Fruit fly (Drosophila melanogaster): ENCODE data around the gene CG12986.

Gene CG12986

DNA sequence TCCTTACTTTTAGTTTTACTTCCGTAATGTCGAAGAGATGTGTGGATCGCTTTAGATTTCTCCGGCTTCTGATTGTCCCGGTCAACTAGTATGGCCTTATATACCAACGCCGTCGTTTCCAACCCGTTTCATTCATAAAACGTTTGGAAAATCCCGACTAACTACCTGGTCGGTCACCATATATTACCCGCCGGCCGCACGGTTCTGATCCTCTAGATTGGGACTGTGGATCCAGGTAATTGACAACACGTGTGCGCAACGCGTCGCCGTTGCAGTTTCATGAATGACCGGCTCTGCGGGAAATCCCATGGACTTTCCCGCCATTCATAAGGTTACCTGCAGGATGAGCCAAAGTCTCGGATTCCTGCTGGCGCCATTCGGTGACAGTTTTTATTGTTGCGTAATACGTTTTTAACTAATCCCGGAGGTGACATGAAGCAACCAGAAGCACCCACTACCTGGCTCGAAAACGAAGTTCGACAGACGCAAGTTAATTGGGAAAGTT is at the start of gene CG12986:
Gene CG12986 (minus strand): TSS at position 51 of the 505 bp plus-strand sequence.
- TF ChIP-seq CG32121 (GFP tag; IDR thresholded peaks at IDR 0.05) (no peak), D1 (tag; optimal IDR thresholded peaks at IDR 0.05) (no peak), CG13204 (GFP tag; optimal IDR thresholded peaks at IDR 0.05) (no peak), CG8159 (tag; optimal IDR thresholded peaks at IDR 0.05) (no peak)

DNA sequence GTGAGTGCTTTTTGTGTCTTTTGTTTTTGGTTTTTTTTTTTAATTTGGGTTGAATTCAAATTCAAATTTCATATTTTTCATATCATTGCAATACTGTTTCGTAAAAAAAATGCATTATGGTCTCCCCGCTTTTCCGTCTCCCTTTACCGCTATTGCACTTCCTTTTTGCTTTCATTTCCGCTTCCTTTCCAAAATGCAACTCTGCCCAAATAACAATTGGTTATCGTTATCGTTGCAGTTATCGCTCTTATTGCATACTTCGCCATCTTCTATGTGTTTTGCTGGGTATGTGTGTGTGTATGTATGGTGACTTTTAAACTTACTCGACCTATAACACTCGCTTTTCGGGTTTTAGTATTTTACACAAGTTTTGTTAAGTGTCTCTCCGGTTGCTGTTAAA is 45.6 kb upstream of the CG12986 start:
- TF ChIP-seq D1 (tag; optimal IDR thresholded peaks at IDR 0.05) (no peak), CG17806 (tag; optimal IDR thresholded peaks at IDR 0.05) (no peak), CG34367 (tag; optimal IDR thresholded peaks at IDR 0.05) (no peak), CG8159 (tag; optimal IDR thresholded peaks at IDR 0.05) (no peak), CG15710 (tag; optimal IDR thresholded peaks at IDR 0.05) (no peak), CG14655 (GFP tag; optimal IDR thresholded peaks at IDR 0.05) (no peak), Pif1B (GFP tag; optimal IDR thresholded peaks at IDR 0.05) (no peak), CG12605 (GFP tag; IDR thresholded peaks at IDR 0.05) (no peak), Ets98B (GFP tag; IDR thresholded peaks at IDR 0.05) (no peak), CG8301 (tag; optimal IDR thresholded peaks at IDR 0.05) (no peak), CG10348 (GFP tag; IDR thresholded peaks at IDR 0.05) (no peak), EcR (GFP tag; optimal IDR thresholded peaks at IDR 0.05) (no peak), CG4496 (GFP tag; IDR thresholded peaks at IDR 0.05) (no peak), rn (GFP tag; IDR thresholded peaks at IDR 0.05) (no peak), Pif1A (GFP tag; optimal IDR thresholded peaks at IDR 0.05) (no peak), CG9948 (tag; optimal IDR thresholded peaks at IDR 0.05) (no peak), CG13204 (GFP tag; optimal IDR thresholded peaks at IDR 0.05) (no peak), fd96Ca (GFP tag; IDR thresholded peaks at IDR 0.05) (no peak), CG32121 (GFP tag; IDR thresholded peaks at IDR 0.05) (no peak), Snoo (tag; optimal IDR thresholded peaks at IDR 0.05) (no peak)

DNA sequence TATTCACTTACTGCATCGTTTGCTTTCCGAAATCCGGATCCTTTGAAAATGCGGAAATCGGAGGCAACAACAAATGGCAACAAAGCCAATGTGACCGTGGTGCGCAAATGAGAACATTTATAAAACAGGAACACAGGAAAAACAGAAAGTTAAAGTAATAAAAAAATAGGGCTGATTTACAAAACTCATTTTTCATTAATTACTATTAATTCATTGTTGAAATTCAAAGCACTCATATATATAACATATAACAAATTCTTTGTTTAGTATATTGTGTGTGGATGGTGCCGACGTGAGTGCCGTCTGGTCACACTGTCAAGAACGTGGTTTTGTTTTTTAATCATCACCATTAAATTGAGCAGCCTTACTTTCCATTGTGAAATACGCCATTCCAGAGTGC is 41.2 kb upstream of the CG12986 start, which contains the start of the genes Arp8 and CG6769:
Gene Arp8 (minus strand): TSS at position 90 of the 400 bp plus-strand sequence.
Gene CG6769 (plus strand): TSS at position 292 of the 400 bp plus-strand sequence.
- TF ChIP-seq CG14655 (GFP tag; optimal IDR thresholded peaks at IDR 0.05): no peak
- TF ChIP-seq CG15710 (tag; optimal IDR thresholded peaks at IDR 0.05): no peak
- no peak for TF ChIP-seq Snoo (tag; optimal IDR thresholded peaks at IDR 0.05)
- TF ChIP-seq Ets98B (GFP tag; IDR thresholded peaks at IDR 0.05): no peak
- no peak for TF ChIP-seq D1 (tag; optimal IDR thresholded peaks at IDR 0.05)
- no peak for TF ChIP-seq CG34367 (tag; optimal IDR thresholded peaks at IDR 0.05)
- TF ChIP-seq CG10348 (GFP tag; IDR thresholded peaks at IDR 0.05): no peak
- TF ChIP-seq CG12605 (GFP tag; IDR thresholded peaks at IDR 0.05): no peak
- no peak for TF ChIP-seq CG8301 (tag; optimal IDR thresholded peaks at IDR 0.05)
- TF ChIP-seq CG17806 (tag; optimal IDR thresholded peaks at IDR 0.05): no peak
- TF ChIP-seq rn (GFP tag; IDR thresholded peaks at IDR 0.05): no peak
- no peak for TF ChIP-seq CG32121 (GFP tag; IDR thresholded peaks at IDR 0.05)
- TF ChIP-seq CG4496 (GFP tag; IDR thresholded peaks at IDR 0.05): no peak
- no peak for TF ChIP-seq EcR (GFP tag; optimal IDR thresholded peaks at IDR 0.05)

DNA sequence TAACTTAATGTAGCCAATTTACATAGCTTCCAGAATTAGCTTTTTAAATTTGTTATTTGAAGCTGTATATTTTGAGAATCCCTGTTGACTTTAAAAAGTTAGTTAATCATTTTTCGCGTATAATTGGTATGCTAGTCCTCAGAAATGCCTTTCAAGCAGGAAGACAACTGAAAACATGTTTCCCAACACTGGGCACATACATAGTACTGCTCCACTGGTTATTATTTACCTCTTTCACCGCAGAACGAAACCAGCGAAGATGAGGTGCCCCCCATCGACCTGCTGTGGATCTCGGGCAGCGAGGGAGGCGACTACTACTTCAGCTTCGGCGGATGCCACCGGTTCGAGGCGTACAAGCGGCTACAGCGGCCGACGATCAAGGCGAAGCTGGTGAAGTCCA is 38.3 kb upstream of the CG12986 start:
- TF ChIP-seq CG12605 (GFP tag; IDR thresholded peaks at IDR 0.05) (no peak), CG8159 (tag; optimal IDR thresholded peaks at IDR 0.05) (no peak)

DNA sequence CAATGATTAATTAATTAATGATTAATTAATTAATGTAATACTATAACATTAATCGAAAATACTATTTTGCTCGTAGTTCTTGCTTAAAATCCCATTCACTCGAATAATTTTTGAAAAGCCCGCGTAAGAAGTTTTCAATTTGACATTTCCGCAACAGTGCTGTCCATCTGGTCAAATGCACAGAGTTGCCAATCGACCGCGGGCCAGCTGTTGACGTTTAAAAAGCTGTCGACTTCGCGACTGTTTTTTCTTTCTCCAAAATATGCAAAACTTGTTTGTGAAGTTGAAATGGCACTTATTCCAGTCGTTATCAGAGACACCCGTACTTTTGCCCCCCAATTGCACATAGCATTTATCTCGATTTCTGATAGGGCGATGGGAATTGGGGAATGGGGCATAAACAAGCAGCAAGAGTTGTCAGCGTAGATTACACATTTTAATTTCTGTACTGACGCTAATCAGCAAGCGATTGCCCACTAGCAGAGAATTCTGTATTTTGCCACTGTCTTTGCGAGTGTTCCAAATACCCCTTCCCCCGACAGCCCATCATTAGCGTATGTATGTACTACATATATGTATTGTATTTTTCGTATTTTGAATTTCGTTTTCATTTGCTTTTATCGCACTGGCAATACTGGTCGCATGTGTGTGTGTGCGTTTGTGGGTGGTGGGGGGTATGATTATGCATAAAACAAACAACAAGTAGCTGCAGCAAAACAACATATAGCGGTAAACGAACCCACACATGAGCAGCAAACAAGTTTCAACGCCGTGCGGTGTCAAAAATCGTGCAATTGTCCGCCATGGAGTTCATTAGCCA is 37.2 kb upstream of the CG12986 start, which contains the start of gene Srx:
Gene Srx (plus strand): TSS at position 517 of the 820 bp plus-strand sequence.
- TF ChIP-seq D1 (tag; optimal IDR thresholded peaks at IDR 0.05) (no peak), CG34367 (tag; optimal IDR thresholded peaks at IDR 0.05) (peak; percentile 1), Snoo (tag; optimal IDR thresholded peaks at IDR 0.05) (no peak), CG13204 (GFP tag; optimal IDR thresholded peaks at IDR 0.05) (no peak), CG9948 (tag; optimal IDR thresholded peaks at IDR 0.05) (peak; percentile 1), CG10348 (GFP tag; IDR thresholded peaks at IDR 0.05) (no peak), Ets98B (GFP tag; IDR thresholded peaks at IDR 0.05) (peak; percentile 37; the same call in 1 of the 2 replicates), gl (tag; optimal IDR thresholded peaks at IDR 0.05) (no peak), EcR (GFP tag; optimal IDR thresholded peaks at IDR 0.05) (peak; percentile 56), fd96Ca (GFP tag; IDR thresholded peaks at IDR 0.05) (peak; percentile 36; the same call in 1 of the 3 replicates), CG32121 (GFP tag; IDR thresholded peaks at IDR 0.05) (peak; percentile 35; the same call in 1 of the 2 replicates), CG8301 (tag; optimal IDR thresholded peaks at IDR 0.05) (no peak), CG8159 (tag; optimal IDR thresholded peaks at IDR 0.05) (peak; percentile 20), CG12605 (GFP tag; IDR thresholded peaks at IDR 0.05) (no peak), Pif1A (GFP tag; optimal IDR thresholded peaks at IDR 0.05) (no peak), Pif1B (GFP tag; optimal IDR thresholded peaks at IDR 0.05) (no peak), CG4496 (GFP tag; IDR thresholded peaks at IDR 0.05) (peak; percentile 65; the same call in 1 of the 3 replicates), CG17806 (tag; optimal IDR thresholded peaks at IDR 0.05) (no peak), CG14655 (GFP tag; optimal IDR thresholded peaks at IDR 0.05) (no peak), CG15710 (tag; optimal IDR thresholded peaks at IDR 0.05) (peak; percentile 23), rn (GFP tag; IDR thresholded peaks at IDR 0.05) (no peak)

DNA sequence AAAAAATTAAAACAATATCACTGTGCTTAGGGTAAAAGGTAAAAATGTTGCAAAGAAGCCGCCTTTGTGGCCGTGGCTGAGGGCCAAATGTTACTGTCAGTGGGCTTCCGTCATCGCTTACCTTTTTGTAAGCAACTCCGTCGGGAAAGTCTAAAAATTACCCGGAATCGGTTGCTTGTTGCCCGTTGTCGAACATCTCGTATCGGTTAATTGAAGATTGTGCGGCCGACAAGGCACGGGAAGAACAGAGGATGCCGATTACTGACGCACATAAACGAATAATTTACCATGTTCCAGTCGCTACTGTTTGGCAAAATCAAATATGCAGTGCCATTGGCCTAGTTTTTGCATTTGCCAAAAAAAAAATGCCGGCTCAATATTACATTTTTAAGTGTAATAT is 36.5 kb upstream of the CG12986 start, which contains the start of gene Mco4:
Gene Mco4 (minus strand): TSS at position 101 of the 400 bp plus-strand sequence.
- TF ChIP-seq CG8159 (tag; optimal IDR thresholded peaks at IDR 0.05): no peak
- TF ChIP-seq CG13204 (GFP tag; optimal IDR thresholded peaks at IDR 0.05): no peak
- TF ChIP-seq rn (GFP tag; IDR thresholded peaks at IDR 0.05): no peak
- no peak for TF ChIP-seq fd96Ca (GFP tag; IDR thresholded peaks at IDR 0.05)
- no peak for TF ChIP-seq CG8301 (tag; optimal IDR thresholded peaks at IDR 0.05)
- TF ChIP-seq CG4496 (GFP tag; IDR thresholded peaks at IDR 0.05): no peak
- TF ChIP-seq CG14655 (GFP tag; optimal IDR thresholded peaks at IDR 0.05): no peak
- no peak for TF ChIP-seq Snoo (tag; optimal IDR thresholded peaks at IDR 0.05)
- TF ChIP-seq EcR (GFP tag; optimal IDR thresholded peaks at IDR 0.05): no peak

Measured in whole organism, pupa.